Worm (Caenorhabditis elegans) whole organism, L4/young adult: ENCODE measurements around the gene cest-9.1.

ENCODE experiments used
- W03F9.2 ChIP-seq: fragments of 150-350 bp; optimal IDR thresholded peaks from 2 replicates; lab custom pipeline; 2014; ENCODE audit warnings: missing biosample characterization, missing genetic modification characterization
- dao-5 ChIP-seq: sonication (generic microtip); optimal IDR thresholded peaks from 2 replicates; lab custom pipeline; 2016; ENCODE audit warnings: missing genotype, missing genetic modification characterization, moderate library complexity, missing compliant biosample characterization
- him-1 ChIP-seq: sonication (generic microtip); optimal IDR thresholded peaks from 2 replicates; lab custom pipeline; 2016; ENCODE audit warnings: missing genotype, missing genetic modification reagents, missing genetic modification characterization, missing compliant biosample characterization

DNA sequence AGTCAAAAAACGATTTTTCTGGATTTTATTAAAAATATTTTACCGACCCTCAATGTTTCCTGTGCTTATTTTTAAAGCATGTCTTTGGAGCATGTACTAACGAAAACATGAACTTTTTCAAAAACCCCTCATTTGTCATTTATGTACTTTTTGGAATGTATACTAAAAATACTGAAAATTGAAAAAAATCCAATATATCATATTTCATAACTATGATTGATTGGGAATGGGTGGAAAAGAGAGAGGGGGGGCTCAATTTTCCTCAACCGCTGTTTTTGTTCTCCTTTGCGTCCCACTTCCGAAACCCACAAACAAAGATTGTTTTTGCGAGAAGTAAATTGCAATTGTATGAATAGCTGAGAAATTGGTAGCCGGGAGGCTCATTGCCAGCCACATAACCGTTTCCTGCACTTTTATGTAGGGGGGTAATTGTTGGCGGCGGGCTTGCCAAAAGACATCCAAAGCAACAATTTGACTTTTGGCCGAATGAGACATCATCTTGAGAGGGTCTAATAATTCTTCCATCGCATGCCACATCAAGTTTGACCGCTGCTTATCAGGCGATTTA lies 46.1 kb upstream of the cest-9.1 start:
- TF ChIP-seq him-1 (tag; lab: Kevin White, UChicago) = no peak
- TF ChIP-seq dao-5 = no peak
- no peak for TF ChIP-seq W03F9.2 (tag; lab: Kevin White, UChicago)
